Fruit fly (Drosophila melanogaster): Measurements from ENCODE around the gene rho.

The rho gene

dm6 chr3L:1463547-1463946 is at the start of gene rho (continued):
- TF ChIP-seq CG34422 (GFP tag; IDR thresholded peaks at IDR 0.05), result peak; percentile 57; the same call in 1 of the 3 replicates
- TF ChIP-seq slbo (GFP tag; IDR thresholded peaks at IDR 0.05), result peak; percentile 55
- 0 out of 3 replicates have a peak, but pooled peaks have one; percentile 14 for TF ChIP-seq CG16813 (GFP tag; IDR thresholded peaks at IDR 0.05; ENCODE audit: partially characterized antibody)
- TF ChIP-seq usp (GFP tag; optimal IDR thresholded peaks at IDR 0.05), result no peak
- peak; percentile 90; the same call in 3 of the 4 replicates for TF ChIP-seq chinmo (GFP tag; IDR thresholded peaks at IDR 0.05; ENCODE audit: partially characterized antibody)
- peak; percentile 27 for TF ChIP-seq grau (tag; optimal IDR thresholded peaks at IDR 0.05)
- peak; percentile 56; the same call in 1 of the 3 replicates for TF ChIP-seq CG11456 (GFP tag; IDR thresholded peaks at IDR 0.05)
- TF ChIP-seq knrl (GFP tag; IDR thresholded peaks at IDR 0.05; ENCODE audit: partially characterized antibody), result no peak; the same call in 2 of the 3 replicates
- no peak for TF ChIP-seq gfzf (GFP tag; optimal IDR thresholded peaks at IDR 0.05)
- TF ChIP-seq CG9609 (GFP tag; optimal IDR thresholded peaks at IDR 0.05), result no peak
- TF ChIP-seq fru (optimal IDR thresholded peaks at IDR 0.05), result no peak
- peak; percentile 46; the same call in 1 of the 2 replicates for TF ChIP-seq amos (GFP tag; IDR thresholded peaks at IDR 0.05; ENCODE audit: partially characterized antibody)
- TF ChIP-seq ATbp (GFP tag; optimal IDR thresholded peaks at IDR 0.05), result peak; percentile 4
- TF ChIP-seq Atf-2 (GFP tag; optimal IDR thresholded peaks at IDR 0.05), result no peak
- no peak for TF ChIP-seq Hr3 (GFP tag; optimal IDR thresholded peaks at IDR 0.05)
- peak; percentile 30 for TF ChIP-seq CG11504 (tag; optimal IDR thresholded peaks at IDR 0.05)
- peak in 1 of 2 experiments; percentile 25 for TF ChIP-seq crp (GFP tag; optimal IDR thresholded peaks at IDR 0.05)
- no peak for TF ChIP-seq CG16815 (GFP tag; optimal IDR thresholded peaks at IDR 0.05)
- TF ChIP-seq CG31365 (tag; optimal IDR thresholded peaks at IDR 0.05), result no peak
- TF ChIP-seq CG11560 (tag; IDR thresholded peaks at IDR 0.05), result no peak
- no peak for TF ChIP-seq CG43689 (GFP tag; IDR thresholded peaks at IDR 0.05)
- peak; percentile 20 for TF ChIP-seq CG3838 (GFP tag; optimal IDR thresholded peaks at IDR 0.05)
- no peak for TF ChIP-seq CG9215 (GFP tag; IDR thresholded peaks at IDR 0.05)
- TF ChIP-seq CG6813 (GFP tag; optimal IDR thresholded peaks at IDR 0.05), result no peak
- no peak for TF ChIP-seq CG2889 (GFP tag; IDR thresholded peaks at IDR 0.05)
- no peak for TF ChIP-seq CG7372 (GFP tag; IDR thresholded peaks at IDR 0.05)
- peak; percentile 81 for TF ChIP-seq Tbp (GFP tag; optimal IDR thresholded peaks at IDR 0.05)
- TF ChIP-seq unc-4 (GFP tag; IDR thresholded peaks at IDR 0.05; ENCODE audit: partially characterized antibody), result 0 out of 2 replicates have a peak, but pooled peaks have one; percentile 11
- TF ChIP-seq CG18011 (GFP tag; optimal IDR thresholded peaks at IDR 0.05), result no peak
- no peak for TF ChIP-seq emc (GFP tag; optimal IDR thresholded peaks at IDR 0.05)
- TF ChIP-seq CG8089 (GFP tag; optimal IDR thresholded peaks at IDR 0.05), result peak; percentile 46
- no peak for TF ChIP-seq CG18476 (GFP tag; optimal IDR thresholded peaks at IDR 0.05)
- TF ChIP-seq wor (GFP tag; IDR thresholded peaks at IDR 0.05), result no peak
- TF ChIP-seq CG6689 (GFP tag; IDR thresholded peaks at IDR 0.05), result no peak
- no peak for TF ChIP-seq dmrt11E (tag; optimal IDR thresholded peaks at IDR 0.05)
- no peak for TF ChIP-seq CG32767 (GFP tag; IDR thresholded peaks at IDR 0.05)
- no peak for TF ChIP-seq CG2875 (GFP tag; optimal IDR thresholded peaks at IDR 0.05)
- no peak for TF ChIP-seq CG1647 (GFP tag; optimal IDR thresholded peaks at IDR 0.05)
- no peak for TF ChIP-seq CG18619 (GFP tag; optimal IDR thresholded peaks at IDR 0.05)
- TF ChIP-seq hth (optimal IDR thresholded peaks at IDR 0.05), result no peak
- no peak for TF ChIP-seq Hmx (GFP tag; optimal IDR thresholded peaks at IDR 0.05)
- TF ChIP-seq gcm (GFP tag; optimal IDR thresholded peaks at IDR 0.05), result no peak
- no peak for TF ChIP-seq Mes4 (GFP tag; optimal IDR thresholded peaks at IDR 0.05)
- peak; percentile 33 for TF ChIP-seq dmrt99B (tag; optimal IDR thresholded peaks at IDR 0.05)
- TF ChIP-seq pzg (GFP tag; optimal IDR thresholded peaks at IDR 0.05), result no peak
- TF ChIP-seq GATAe (GFP tag; conservative IDR thresholded peaks at IDR 0.05), result no peak
- no peak for TF ChIP-seq CG8924 (tag; optimal IDR thresholded peaks at IDR 0.05)
- TF ChIP-seq HHEX (GFP tag; optimal IDR thresholded peaks at IDR 0.05), result peak; percentile 15
- TF ChIP-seq CG15601 (tag; optimal IDR thresholded peaks at IDR 0.05), result peak; percentile 61
- no peak for TF ChIP-seq CG13775 (GFP tag; optimal IDR thresholded peaks at IDR 0.05)
- TF ChIP-seq Max (GFP tag; optimal IDR thresholded peaks at IDR 0.05), result peak; percentile 19
